Worm (Caenorhabditis elegans): ENCODE data around the gene Y49G5A.1.

Y49G5A.1 gene

ce11 chrV:5265581-5265980 lies 21.6 kb downstream of the Y49G5A.1 start, which contains the start of the genes srt-69 and B0238.12:
Gene srt-69, minus strand, starts transcription at chrV:5265681.
Gene B0238.12, plus strand, starts transcription at chrV:5265844.
- TF ChIP-seq nhr-129 (tag; optimal IDR thresholded peaks at IDR 0.05): no peak
- TF ChIP-seq snpc-4 (tag; optimal IDR thresholded peaks at IDR 0.05): no peak
- TF ChIP-seq Y55F3AM.14 (GFP tag; optimal IDR thresholded peaks at IDR 0.05): no peak
- no peak for TF ChIP-seq ama-1 (optimal IDR thresholded peaks at IDR 0.05)
- no peak for TF ChIP-seq mbf-1 (tag; optimal IDR thresholded peaks at IDR 0.05)

ce11 chrV:5262999-5263398 lies 24.2 kb downstream of the Y49G5A.1 start, which contains the start of gene cest-30:
Gene cest-30, minus strand, starts transcription at chrV:5263099.
- TF ChIP-seq nhr-237 (tag; optimal IDR thresholded peaks at IDR 0.05) (no peak), fos-1 (tag; optimal IDR thresholded peaks at IDR 0.05) (no peak), snpc-4 (tag; optimal IDR thresholded peaks at IDR 0.05) (no peak), nhr-10 (tag; optimal IDR thresholded peaks at IDR 0.05) (no peak), peb-1 (tag; optimal IDR thresholded peaks at IDR 0.05) (no peak), Y55F3AM.14 (GFP tag; optimal IDR thresholded peaks at IDR 0.05) (no peak), zag-1 (tag; optimal IDR thresholded peaks at IDR 0.05) (no peak), elt-1 (tag; optimal IDR thresholded peaks at IDR 0.05) (no peak), F13H6.1 (tag; optimal IDR thresholded peaks at IDR 0.05) (no peak), unc-62 (GFP tag; optimal IDR thresholded peaks at IDR 0.05) (no peak), nhr-25 (tag; optimal IDR thresholded peaks at IDR 0.05) (no peak), dmd-4 (tag; optimal IDR thresholded peaks at IDR 0.05) (no peak), elt-3 (tag; optimal IDR thresholded peaks at IDR 0.05) (no peak), lin-11 (tag; optimal IDR thresholded peaks at IDR 0.05) (no peak), sem-4 (tag; optimal IDR thresholded peaks at IDR 0.05) (no peak), lin-39 (tag; optimal IDR thresholded peaks at IDR 0.05) (no peak)

- TF ChIP-seq Y55F3AM.14 (GFP tag; optimal IDR thresholded peaks at IDR 0.05) (no peak), lin-39 (tag; optimal IDR thresholded peaks at IDR 0.05) (no peak), ama-1 (optimal IDR thresholded peaks at IDR 0.05) (no peak), ZK546.5 (tag; optimal IDR thresholded peaks at IDR 0.05) (no peak), egl-27 (tag; optimal IDR thresholded peaks at IDR 0.05) (no peak), skn-1 (tag; optimal IDR thresholded peaks at IDR 0.05) (no peak), sma-9 (GFP tag; optimal IDR thresholded peaks at IDR 0.05) (no peak), sma-9 (tag; optimal IDR thresholded peaks at IDR 0.05) (no peak), unc-62 (GFP tag; optimal IDR thresholded peaks at IDR 0.05) (no peak), nhr-12 (tag; optimal IDR thresholded peaks at IDR 0.05) (no peak), crh-2 (tag; optimal IDR thresholded peaks at IDR 0.05) (no peak), ztf-4 (tag; optimal IDR thresholded peaks at IDR 0.05) (no peak), gmeb-1 (tag; optimal IDR thresholded peaks at IDR 0.05) (no peak), sem-4 (tag; optimal IDR thresholded peaks at IDR 0.05) (no peak), nhr-10 (tag; optimal IDR thresholded peaks at IDR 0.05) (no peak), dmd-4 (tag; optimal IDR thresholded peaks at IDR 0.05) (no peak), ztf-11 (tag; optimal IDR thresholded peaks at IDR 0.05) (no peak), ceh-16 (tag; optimal IDR thresholded peaks at IDR 0.05) (no peak), nhr-21 (tag; optimal IDR thresholded peaks at IDR 0.05) (no peak), nhr-237 (tag; optimal IDR thresholded peaks at IDR 0.05) (no peak)
Observed at ce11 chrV:5259448-5259847, 27.7 kb downstream of the Y49G5A.1 start, which contains the start of gene srt-70. Gene srt-70, minus strand, starts transcription at chrV:5259548.

ce11 chrV:5257358-5257757 lies 29.8 kb downstream of the Y49G5A.1 start, which contains the start of gene srt-67:
Gene srt-67, minus strand, starts transcription at chrV:5257458.
- TF ChIP-seq unc-62 (GFP tag; optimal IDR thresholded peaks at IDR 0.05) (no peak), unc-39 (tag; optimal IDR thresholded peaks at IDR 0.05) (no peak), lsy-2 (tag; optimal IDR thresholded peaks at IDR 0.05) (no peak), ama-1 (optimal IDR thresholded peaks at IDR 0.05) (no peak), gmeb-1 (tag; optimal IDR thresholded peaks at IDR 0.05) (no peak), sem-4 (tag; optimal IDR thresholded peaks at IDR 0.05) (no peak), C34F6.9 (tag; optimal IDR thresholded peaks at IDR 0.05) (no peak)

- no peak for TF ChIP-seq alr-1 (tag; optimal IDR thresholded peaks at IDR 0.05)
Observed at ce11 chrV:5252016-5252415, 35.2 kb downstream of the Y49G5A.1 start, which contains the start of gene srt-68. Gene srt-68, minus strand, starts transcription at chrV:5252116.

ce11 chrV:5243036-5243435 lies 44.1 kb downstream of the Y49G5A.1 start, which contains the start of gene cest-35.1:
Gene cest-35.1, minus strand, starts transcription at chrV:5243136.
- TF ChIP-seq sma-3 (GFP tag; optimal IDR thresholded peaks at IDR 0.05): no peak
- TF ChIP-seq lsy-2 (tag; optimal IDR thresholded peaks at IDR 0.05): no peak
- TF ChIP-seq blmp-1 (tag; optimal IDR thresholded peaks at IDR 0.05; ENCODE audit: insufficient read depth): no peak
- TF ChIP-seq mab-5 (tag; optimal IDR thresholded peaks at IDR 0.05): no peak
- TF ChIP-seq gmeb-1 (tag; optimal IDR thresholded peaks at IDR 0.05): no peak
- TF ChIP-seq unc-39 (tag; optimal IDR thresholded peaks at IDR 0.05): no peak
- TF ChIP-seq ZK546.5 (tag; optimal IDR thresholded peaks at IDR 0.05): no peak
